Fruit fly (Drosophila melanogaster) whole organism, prepupa: Measurements from ENCODE around the gene Mct1.

Experiments
- CG10631 ChIP-seq: fragments of 200-800 bp; sonication (Bioruptor generic); optimal IDR thresholded peaks from 2 replicates; lab custom pipeline; 2016; ENCODE audit warnings: missing biosample characterization, missing genetic modification characterization
- CG11294 ChIP-seq: fragments of 200-800 bp; sonication (Bioruptor generic); IDR thresholded peaks from 2 replicates; pipeline ENCODE4 v1.3.6; 2022; ENCODE audit warnings: missing biosample characterization, missing genetic modification characterization
- CG11902 ChIP-seq: fragments of 200-800 bp; sonication (Bioruptor generic); optimal IDR thresholded peaks from 3 replicates; lab custom pipeline; 2016; ENCODE audit warnings: missing biosample characterization, missing genetic modification characterization
- CG15336 ChIP-seq: fragments of 200-800 bp; sonication (Bioruptor generic); IDR thresholded peaks from 2 replicates; pipeline ENCODE4 v1.3.6; 2022; ENCODE audit warnings: missing biosample characterization, missing genetic modification characterization
- CG16779 ChIP-seq: fragments of 200-800 bp; sonication (Bioruptor generic); optimal IDR thresholded peaks from 3 replicates; lab custom pipeline; 2017; ENCODE audit warnings: missing biosample characterization, mild to moderate bottlenecking, missing genetic modification characterization
- CG31627 ChIP-seq: fragments of 200-800 bp; sonication (Bioruptor generic); optimal IDR thresholded peaks from 3 replicates; lab custom pipeline; 2016; ENCODE audit warnings: missing biosample characterization, missing genetic modification characterization
- CG32006 ChIP-seq: fragments of 200-800 bp; sonication (Bioruptor generic); optimal IDR thresholded peaks from 3 replicates; lab custom pipeline; 2017; ENCODE audit warnings: missing biosample characterization, mild to moderate bottlenecking, missing genetic modification characterization
- CG34406 ChIP-seq: fragments of 200-800 bp; sonication (Bioruptor generic); optimal IDR thresholded peaks from 3 replicates; lab custom pipeline; 2016; ENCODE audit warnings: missing biosample characterization, missing genetic modification characterization
- CG3919 ChIP-seq: fragments of 200-800 bp; sonication (Bioruptor generic); optimal IDR thresholded peaks from 3 replicates; lab custom pipeline; 2016; ENCODE audit warnings: missing biosample characterization, missing genetic modification characterization
- CG4318 ChIP-seq: fragments of 200-800 bp; sonication (Bioruptor generic); optimal IDR thresholded peaks from 3 replicates; lab custom pipeline; 2017; ENCODE audit warnings: missing biosample characterization, mild to moderate bottlenecking, missing genetic modification characterization
- CG6163 ChIP-seq: fragments of 200-800 bp; sonication (Bioruptor generic); IDR thresholded peaks from 3 replicates; pipeline ENCODE4 v1.3.6; 2022; ENCODE audit warnings: missing biosample characterization, missing genetic modification characterization
- CG6276 ChIP-seq: fragments of 200-800 bp; sonication (Bioruptor generic); optimal IDR thresholded peaks from 2 replicates; lab custom pipeline; 2017; ENCODE audit warnings: missing biosample characterization, mild to moderate bottlenecking, missing genetic modification characterization
- CG6792 ChIP-seq: fragments of 200-800 bp; sonication (Bioruptor generic); optimal IDR thresholded peaks from 3 replicates; lab custom pipeline; 2016; ENCODE audit warnings: missing biosample characterization, missing genetic modification characterization
- CG6808 ChIP-seq: fragments of 200-800 bp; sonication (Bioruptor generic); optimal IDR thresholded peaks from 3 replicates; lab custom pipeline; 2017; ENCODE audit warnings: missing biosample characterization, missing genetic modification characterization, mild to moderate bottlenecking, moderate library complexity, missing genetic modification reagents
- CG6854 ChIP-seq: fragments of 200-800 bp; sonication (Bioruptor generic); optimal IDR thresholded peaks from 2 replicates; lab custom pipeline; 2017; ENCODE audit warnings: missing biosample characterization, mild to moderate bottlenecking, missing genetic modification characterization
- CG8119 ChIP-seq: fragments of 200-800 bp; sonication (Bioruptor generic); IDR thresholded peaks from 3 replicates; pipeline ENCODE4 v1.3.6; 2022; ENCODE audit warnings: missing biosample characterization, missing genetic modification characterization
- CG8319 ChIP-seq: fragments of 200-800 bp; sonication (Bioruptor generic); optimal IDR thresholded peaks from 3 replicates; lab custom pipeline; 2016; ENCODE audit warnings: missing biosample characterization, missing genetic modification characterization
- CG8632 ChIP-seq: fragments of 200-800 bp; sonication (Bioruptor generic); optimal IDR thresholded peaks from 3 replicates; lab custom pipeline; 2016; ENCODE audit warnings: missing biosample characterization, missing genetic modification characterization
- CG9139 ChIP-seq: fragments of 200-800 bp; sonication (Bioruptor generic); optimal IDR thresholded peaks from 3 replicates; lab custom pipeline; 2017; ENCODE audit warnings: missing biosample characterization, mild to moderate bottlenecking, missing genetic modification characterization
- Eip75B ChIP-seq: fragments of 200-800 bp; sonication (Bioruptor generic); optimal IDR thresholded peaks from 3 replicates; lab custom pipeline; 2016; ENCODE audit warnings: missing biosample characterization, missing genetic modification characterization
- Eip78C ChIP-seq: fragments of 200-800 bp; sonication (Bioruptor generic); peaks from one replicate; lab custom pipeline; 2016; ENCODE audit warnings: missing biosample characterization, missing genetic modification characterization
- Eip93F ChIP-seq: fragments of 200-800 bp; sonication (Bioruptor generic); optimal IDR thresholded peaks from 2 replicates; lab custom pipeline; 2016; ENCODE audit warnings: missing biosample characterization, mild to moderate bottlenecking, missing genetic modification characterization
- Ets21C ChIP-seq: fragments of 200-800 bp; sonication (Bioruptor generic); optimal IDR thresholded peaks from 3 replicates; lab custom pipeline; 2016; ENCODE audit warnings: missing biosample characterization, missing genetic modification characterization
- Ets96B ChIP-seq: fragments of 200-800 bp; optimal IDR thresholded peaks from 2 replicates; lab custom pipeline; 2019; ENCODE audit warnings: missing biosample characterization, mild to moderate bottlenecking, missing genetic modification characterization, moderate library complexity
- Hr38 ChIP-seq: sonication (Bioruptor generic); optimal IDR thresholded peaks from 2 replicates; lab custom pipeline; 2016; ENCODE audit warnings: missing biosample characterization, missing genetic modification characterization
- Hr39 ChIP-seq: fragments of 200-800 bp; sonication (Bioruptor generic); optimal IDR thresholded peaks from 2 replicates; lab custom pipeline; 2016; ENCODE audit warnings: missing biosample characterization, missing genetic modification characterization
- Lpt ChIP-seq: fragments of 200-800 bp; sonication (Bioruptor generic); optimal IDR thresholded peaks from 3 replicates; lab custom pipeline; 2016; ENCODE audit warnings: missing biosample characterization, missing genetic modification characterization
- Met ChIP-seq: fragments of 200-800 bp; sonication (Bioruptor generic); optimal IDR thresholded peaks from 3 replicates; lab custom pipeline; 2016; ENCODE audit warnings: missing biosample characterization, missing genetic modification characterization
- Sox102F ChIP-seq: fragments of 200-800 bp; sonication (Bioruptor generic); optimal IDR thresholded peaks from 2 replicates; lab custom pipeline; 2016; ENCODE audit warnings: missing biosample characterization, mild to moderate bottlenecking, missing genetic modification characterization
- Sox14 ChIP-seq: fragments of 200-800 bp; sonication (Bioruptor generic); optimal IDR thresholded peaks from 3 replicates; lab custom pipeline; 2016; ENCODE audit warnings: missing biosample characterization, missing genetic modification characterization
- Sox15 ChIP-seq: fragments of 200-800 bp; sonication (Bioruptor generic); optimal IDR thresholded peaks from 3 replicates; lab custom pipeline; 2016; ENCODE audit warnings: missing biosample characterization, missing genetic modification characterization
- achi ChIP-seq: fragments of 200-800 bp; sonication (Bioruptor generic); optimal IDR thresholded peaks from 3 replicates; lab custom pipeline; 2016; ENCODE audit warnings: missing biosample characterization, missing genetic modification characterization
- dac ChIP-seq: fragments of 200-800 bp; sonication (Bioruptor generic); optimal IDR thresholded peaks from 2 replicates; lab custom pipeline; 2017; ENCODE audit warnings: missing biosample characterization, mild to moderate bottlenecking, missing genetic modification characterization
- dsx ChIP-seq: fragments of 200-800 bp; optimal IDR thresholded peaks from 3 replicates; lab custom pipeline; 2019; ENCODE audit warnings: missing biosample characterization, mild to moderate bottlenecking, missing genetic modification characterization, moderate library complexity; ENCODE audit not compliant: poor library complexity, severe bottlenecking
- eg ChIP-seq: fragments of 200-800 bp; sonication (Bioruptor generic); IDR thresholded peaks from 3 replicates; pipeline ENCODE4 v1.3.6; 2022; ENCODE audit warnings: missing biosample characterization, missing genetic modification characterization
- esn ChIP-seq: fragments of 200-800 bp; sonication (Bioruptor generic); optimal IDR thresholded peaks from 2 replicates; lab custom pipeline; 2016; ENCODE audit warnings: missing biosample characterization, mild to moderate bottlenecking, missing genetic modification characterization, moderate library complexity
- fd59A ChIP-seq: fragments of 200-800 bp; sonication (Bioruptor generic); optimal IDR thresholded peaks from 2 replicates; lab custom pipeline; 2017; ENCODE audit warnings: missing biosample characterization, mild to moderate bottlenecking, missing genetic modification characterization, missing genetic modification reagents
- fd85E ChIP-seq: fragments of 200-800 bp; sonication (Bioruptor generic); optimal IDR thresholded peaks from 3 replicates; lab custom pipeline; 2016; ENCODE audit warnings: missing biosample characterization, missing genetic modification characterization
- fkh ChIP-seq: fragments of 200-800 bp; sonication (Bioruptor generic); optimal IDR thresholded peaks from 3 replicates; lab custom pipeline; 2017; ENCODE audit warnings: missing biosample characterization, mild to moderate bottlenecking, missing genetic modification characterization, moderate library complexity
- lz ChIP-seq: fragments of 200-800 bp; sonication (Bioruptor generic); optimal IDR thresholded peaks from 3 replicates; lab custom pipeline; 2016; ENCODE audit warnings: missing biosample characterization, missing genetic modification characterization
- net ChIP-seq: fragments of 200-800 bp; sonication (Bioruptor generic); optimal IDR thresholded peaks from 3 replicates; lab custom pipeline; 2016; ENCODE audit warnings: missing biosample characterization, missing genetic modification characterization
- pdm3 ChIP-seq: fragments of 200-800 bp; sonication (Bioruptor generic); optimal IDR thresholded peaks from 3 replicates; lab custom pipeline; 2016; ENCODE audit warnings: missing biosample characterization, missing genetic modification characterization
- salr ChIP-seq, 2 experiments: fragments of 200-800 bp; sonication (Bioruptor generic); optimal IDR thresholded peaks; 3 replicates each; lab custom pipeline; 2016 to 2018; ENCODE audit warnings: missing biosample characterization in 2 of 2, missing genetic modification characterization in 2 of 2, mild to moderate bottlenecking in 1 of 2
- spab ChIP-seq: fragments of 200-800 bp; sonication (Bioruptor generic); optimal IDR thresholded peaks from 2 replicates; lab custom pipeline; 2017; ENCODE audit warnings: missing biosample characterization, mild to moderate bottlenecking, missing genetic modification characterization, missing genetic modification reagents
- ss ChIP-seq, 2 experiments: fragments of 200-800 bp; sonication (Bioruptor generic); optimal IDR thresholded peaks; 2 replicates in 1 of 2; 3 replicates in 1 of 2; lab custom pipeline; 2017 to 2018; ENCODE audit warnings: mild to moderate bottlenecking in 2 of 2, missing biosample characterization in 2 of 2, missing genetic modification characterization in 2 of 2, moderate library complexity in 1 of 2
- svp ChIP-seq: fragments of 200-800 bp; sonication (Bioruptor generic); peaks from one replicate; lab custom pipeline; 2016; ENCODE audit warnings: missing biosample characterization, missing genetic modification characterization
- topi ChIP-seq: fragments of 200-800 bp; sonication (Bioruptor generic); optimal IDR thresholded peaks from 3 replicates; lab custom pipeline; 2016; ENCODE audit warnings: missing biosample characterization, missing genetic modification characterization
- vri ChIP-seq: fragments of 200-800 bp; sonication (Bioruptor generic); optimal IDR thresholded peaks from 3 replicates; lab custom pipeline; 2016; ENCODE audit warnings: missing biosample characterization, mild to moderate bottlenecking, missing genetic modification characterization

Gene Mct1

DNA sequence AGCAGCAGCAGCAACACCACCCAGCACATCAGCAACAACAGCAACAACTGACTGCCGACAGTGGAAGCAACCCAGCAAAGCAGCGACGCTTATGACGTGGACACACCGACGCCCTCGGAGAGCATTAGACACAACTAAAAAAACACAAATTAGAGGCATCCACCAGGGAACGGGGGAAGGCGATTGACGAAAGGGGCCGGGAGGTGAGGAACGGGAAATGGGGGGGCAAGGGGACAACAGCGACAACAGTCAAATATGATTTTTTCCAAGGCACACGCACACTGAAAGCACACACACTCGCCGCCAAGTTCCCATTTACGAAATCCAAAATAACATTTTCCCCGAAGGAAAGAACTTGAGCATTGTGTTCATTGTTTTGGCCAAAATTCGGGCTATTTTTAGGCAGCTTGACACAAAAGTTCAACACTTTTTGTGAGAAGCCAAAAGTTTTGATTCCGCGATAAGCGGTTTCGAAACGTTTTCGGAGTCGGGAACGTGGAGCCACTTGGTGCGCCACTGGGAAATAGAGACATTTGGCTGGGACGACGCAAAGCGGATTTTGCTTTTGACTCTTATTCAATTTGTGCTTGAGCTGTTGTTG, 19.8 kb downstream of the Mct1 start:
- TF ChIP-seq CG6276 (GFP tag; lab: Kevin White, UChicago) (peak; percentile 49), net (no peak), svp (GFP tag; lab: Kevin White, UChicago) (peak; percentile 44), CG32006 (GFP tag; lab: Kevin White, UChicago) (peak; percentile 46), eg (GFP tag; lab: Robert Waterston, UW) (peak; percentile 56; the same call in 1 of the 3 replicates), CG9139 (GFP tag; lab: Kevin White, UChicago) (no peak), CG8319 (GFP tag; lab: Kevin White, UChicago) (no peak)

DNA sequence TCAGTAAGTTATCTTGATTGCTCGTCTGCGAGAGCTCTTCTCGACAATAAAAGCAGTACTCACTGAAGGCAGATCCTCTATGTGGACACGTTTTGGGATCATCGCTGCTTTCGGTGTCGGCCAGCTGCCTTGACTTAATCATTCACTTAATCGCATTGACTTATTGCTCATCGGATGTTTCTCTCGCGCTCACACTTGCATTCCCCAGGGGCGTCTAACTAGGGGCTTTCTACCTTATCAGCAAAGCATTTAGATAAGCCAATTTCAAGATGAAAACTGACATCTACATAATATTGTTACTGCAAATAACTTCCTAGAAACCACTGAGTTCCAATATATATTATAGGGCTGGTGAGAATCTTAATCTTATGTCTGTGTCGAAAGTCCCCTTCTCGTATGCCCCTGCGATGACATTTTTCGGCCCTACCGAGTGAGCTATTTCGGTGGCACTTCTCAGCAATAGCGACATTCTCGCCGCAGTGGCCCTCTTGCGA, 23.4 kb downstream of the Mct1 start:
- TF ChIP-seq fd59A (GFP tag; lab: Kevin White, UChicago) (no peak), CG4318 (GFP tag; lab: Kevin White, UChicago) (no peak), CG31627 (GFP tag; lab: Kevin White, UChicago) (no peak), Hr38 (GFP tag; lab: Kevin White, UChicago) (no peak), Hr39 (GFP tag; lab: Kevin White, UChicago) (no peak), Sox102F (GFP tag; lab: Kevin White, UChicago) (no peak), CG8319 (GFP tag; lab: Kevin White, UChicago) (no peak), CG32006 (GFP tag; lab: Kevin White, UChicago) (no peak), Ets21C (GFP tag; lab: Kevin White, UChicago) (no peak), salr (GFP tag; optimal IDR thresholded peaks at IDR 0.05; lab: Kevin White, UChicago) (no peak), CG15336 (GFP tag; lab: Robert Waterston, UW) (peak; percentile 42; the same call in 1 of the 2 replicates), CG6792 (GFP tag; lab: Kevin White, UChicago) (no peak), spab (GFP tag; lab: Kevin White, UChicago) (no peak), CG6276 (GFP tag; lab: Kevin White, UChicago) (no peak), CG11902 (GFP tag; lab: Kevin White, UChicago) (no peak), fkh (GFP tag; lab: Kevin White, UChicago) (no peak), topi (GFP tag; lab: Kevin White, UChicago) (peak; percentile 9), CG9139 (GFP tag; lab: Kevin White, UChicago) (no peak), lz (GFP tag; lab: Kevin White, UChicago) (no peak), vri (GFP tag; lab: Kevin White, UChicago) (no peak), CG11294 (no peak), ss (GFP tag; optimal IDR thresholded peaks at IDR 0.05; lab: Kevin White, UChicago) (no peak), Lpt (GFP tag; lab: Kevin White, UChicago) (no peak), Ets96B (tag; lab: Kevin White, UChicago) (no peak), dsx (no peak), pdm3 (no peak), svp (GFP tag; lab: Kevin White, UChicago) (peak; percentile 92), Met (peak; percentile 12), Eip93F (GFP tag; lab: Kevin White, UChicago) (no peak), Eip75B (GFP tag; lab: Kevin White, UChicago) (no peak), net (no peak), Sox15 (no peak), CG34406 (GFP tag; lab: Kevin White, UChicago) (no peak), Sox14 (GFP tag; lab: Kevin White, UChicago) (no peak), CG6808 (no peak), fd85E (no peak), CG3919 (GFP tag; lab: Kevin White, UChicago) (no peak), dac (GFP tag; lab: Kevin White, UChicago) (no peak), CG8119 (GFP tag; lab: Robert Waterston, UW) (0 out of 3 replicates have a peak, but pooled peaks have one; percentile 16), esn (GFP tag; lab: Kevin White, UChicago) (no peak), CG6163 (0 out of 3 replicates have a peak, but pooled peaks have one; percentile 34), CG6854 (no peak), Eip78C (GFP tag; lab: Kevin White, UChicago) (peak; percentile 20), CG10631 (GFP tag; lab: Kevin White, UChicago) (no peak), achi (GFP tag; lab: Kevin White, UChicago) (no peak), CG16779 (tag; lab: Kevin White, UChicago) (no peak), CG8632 (GFP tag; lab: Kevin White, UChicago) (no peak)
